Worm (Caenorhabditis elegans) whole organism, L2 larva: Measurements from ENCODE around the gene Y7A5A.8.

Source experiments
- alr-1 ChIP-seq: fragments of 150-350 bp; optimal IDR thresholded peaks from 2 replicates; lab custom pipeline; 2014; ENCODE audit warnings: missing biosample characterization, missing genetic modification characterization
- ama-1 ChIP-seq: fragments of 150-350 bp; optimal IDR thresholded peaks from 2 replicates; lab custom pipeline; 2018; ENCODE audit warnings: inconsistent platforms
- ceh-82 ChIP-seq: fragments of 150-350 bp; optimal IDR thresholded peaks from 2 replicates; lab custom pipeline; 2014; ENCODE audit warnings: missing biosample characterization, missing genetic modification characterization
- lin-13 ChIP-seq: fragments of 150-350 bp; optimal IDR thresholded peaks from 2 replicates; lab custom pipeline; 2014; ENCODE audit warnings: missing biosample characterization, missing genetic modification reagents, missing genetic modification characterization
- mab-5 ChIP-seq: fragments of 150-350 bp; optimal IDR thresholded peaks from 2 replicates; lab custom pipeline; 2014; ENCODE audit warnings: missing biosample characterization, missing genetic modification characterization
- nhr-10 ChIP-seq: sonication (generic microtip); optimal IDR thresholded peaks from 2 replicates; lab custom pipeline; 2017; ENCODE audit warnings: missing biosample characterization, missing genetic modification characterization
- snpc-4 ChIP-seq: fragments of 150-350 bp; optimal IDR thresholded peaks from 2 replicates; lab custom pipeline; 2014; ENCODE audit warnings: missing biosample characterization, missing genetic modification characterization
- zag-1 ChIP-seq: fragments of 150-350 bp; optimal IDR thresholded peaks from 2 replicates; lab custom pipeline; 2014; ENCODE audit warnings: missing biosample characterization, missing genetic modification characterization

DNA sequence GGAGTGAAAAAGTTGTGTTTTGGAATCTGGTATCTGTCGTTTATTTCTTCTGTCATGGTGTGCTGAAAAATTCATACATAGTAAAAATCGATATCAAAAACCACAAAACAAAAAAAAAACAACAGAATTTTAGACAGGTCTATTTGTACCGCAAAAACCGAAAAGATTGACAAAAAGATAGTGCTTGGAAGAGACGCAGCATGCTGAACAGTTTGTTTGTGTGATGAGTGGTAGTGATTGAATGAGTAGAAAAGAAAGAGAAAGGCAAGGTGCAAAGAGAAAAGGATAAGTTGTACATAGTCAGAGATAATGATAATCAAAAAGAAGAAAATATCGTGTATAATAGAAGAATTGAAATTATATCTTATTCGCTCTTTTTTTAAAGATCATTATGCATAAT lies 49.6 kb upstream of the Y7A5A.8 start, which contains the start of gene Y7A5A.2:
- TF ChIP-seq nhr-10 (tag; lab: Kevin White, UChicago) (no peak), zag-1 (tag; lab: Kevin White, UChicago) (no peak), lin-13 (GFP tag; lab: Kevin White, UChicago) (no peak), mab-5 (tag; lab: Kevin White, UChicago) (no peak), ama-1 (no peak), alr-1 (tag; lab: Kevin White, UChicago) (no peak), snpc-4 (tag; lab: Kevin White, UChicago) (no peak), ceh-82 (tag; lab: Kevin White, UChicago) (no peak)
